Fruit fly (Drosophila melanogaster) whole organism, prepupa: ENCODE measurements around the gene Mlc2.

Source experiments
- CG10631 ChIP-seq: fragments of 200-800 bp; sonication (Bioruptor generic); optimal IDR thresholded peaks from 2 replicates; lab custom pipeline; 2016; ENCODE audit warnings: missing biosample characterization, missing genetic modification characterization
- CG10669 ChIP-seq: fragments of 200-800 bp; sonication (Bioruptor generic); optimal IDR thresholded peaks from 3 replicates; lab custom pipeline; 2018; ENCODE audit warnings: missing biosample characterization, mild to moderate bottlenecking, missing genetic modification characterization, moderate library complexity
- CG16779 ChIP-seq: fragments of 200-800 bp; sonication (Bioruptor generic); optimal IDR thresholded peaks from 3 replicates; lab custom pipeline; 2017; ENCODE audit warnings: missing biosample characterization, mild to moderate bottlenecking, missing genetic modification characterization
- CG3032 ChIP-seq: fragments of 200-800 bp; optimal IDR thresholded peaks from 2 replicates; lab custom pipeline; 2019; ENCODE audit warnings: missing biosample characterization, mild to moderate bottlenecking, missing genetic modification characterization, moderate library complexity
- CG31627 ChIP-seq: fragments of 200-800 bp; sonication (Bioruptor generic); optimal IDR thresholded peaks from 3 replicates; lab custom pipeline; 2016; ENCODE audit warnings: missing biosample characterization, missing genetic modification characterization
- CG6276 ChIP-seq: fragments of 200-800 bp; sonication (Bioruptor generic); optimal IDR thresholded peaks from 2 replicates; lab custom pipeline; 2017; ENCODE audit warnings: missing biosample characterization, mild to moderate bottlenecking, missing genetic modification characterization
- Hr4 ChIP-seq: fragments of 200-800 bp; sonication (Bioruptor generic); optimal IDR thresholded peaks from 3 replicates; lab custom pipeline; 2016; ENCODE audit warnings: missing biosample characterization, missing genetic modification characterization
- Lpt ChIP-seq: fragments of 200-800 bp; sonication (Bioruptor generic); optimal IDR thresholded peaks from 3 replicates; lab custom pipeline; 2016; ENCODE audit warnings: missing biosample characterization, missing genetic modification characterization
- Smox ChIP-seq: fragments of 200-800 bp; sonication (Bioruptor generic); optimal IDR thresholded peaks from 3 replicates; lab custom pipeline; 2016; ENCODE audit warnings: missing biosample characterization, missing genetic modification characterization
- achi ChIP-seq: fragments of 200-800 bp; sonication (Bioruptor generic); optimal IDR thresholded peaks from 3 replicates; lab custom pipeline; 2016; ENCODE audit warnings: missing biosample characterization, missing genetic modification characterization
- dac ChIP-seq: fragments of 200-800 bp; sonication (Bioruptor generic); optimal IDR thresholded peaks from 2 replicates; lab custom pipeline; 2017; ENCODE audit warnings: missing biosample characterization, mild to moderate bottlenecking, missing genetic modification characterization
- net ChIP-seq: fragments of 200-800 bp; sonication (Bioruptor generic); optimal IDR thresholded peaks from 3 replicates; lab custom pipeline; 2016; ENCODE audit warnings: missing biosample characterization, missing genetic modification characterization
- vri ChIP-seq: fragments of 200-800 bp; sonication (Bioruptor generic); optimal IDR thresholded peaks from 3 replicates; lab custom pipeline; 2016; ENCODE audit warnings: missing biosample characterization, mild to moderate bottlenecking, missing genetic modification characterization

DNA sequence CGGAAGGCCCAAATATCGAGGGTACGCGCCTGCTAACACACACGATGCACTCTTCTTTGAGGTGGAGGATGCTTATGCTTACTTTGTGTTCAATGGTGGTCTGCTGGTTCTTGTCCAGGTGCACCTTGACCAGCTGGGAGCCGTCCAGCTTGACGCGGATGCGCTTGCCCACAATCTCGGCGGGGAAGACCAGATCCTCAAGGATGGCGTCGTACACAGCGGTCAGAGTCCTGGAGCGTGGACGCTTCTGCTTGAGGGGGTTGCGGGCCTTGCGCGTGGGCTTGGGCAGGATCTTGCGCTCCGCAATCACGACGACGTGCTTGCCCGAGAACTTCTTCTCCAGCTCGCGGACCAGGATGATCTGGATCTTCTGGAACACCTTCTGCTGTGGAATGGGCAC is 33.7 kb upstream of the Mlc2 start:
- no peak for TF ChIP-seq achi (GFP tag; lab: Kevin White, UChicago)
- no peak for TF ChIP-seq net (GFP tag; lab: Kevin White, UChicago)
- no peak for TF ChIP-seq CG6276
- no peak for TF ChIP-seq CG10631 (GFP tag; lab: Kevin White, UChicago)
- no peak for TF ChIP-seq CG3032 (tag; lab: Kevin White, UChicago)
- no peak for TF ChIP-seq vri (GFP tag; lab: Kevin White, UChicago)
- no peak for TF ChIP-seq Lpt (GFP tag; lab: Kevin White, UChicago)
- TF ChIP-seq CG10669: no peak
- TF ChIP-seq CG31627: no peak
- no peak for TF ChIP-seq CG16779 (tag; lab: Kevin White, UChicago)
- TF ChIP-seq Hr4 (GFP tag; lab: Kevin White, UChicago): no peak
- TF ChIP-seq dac: no peak
- no peak for TF ChIP-seq Smox (GFP tag; lab: Kevin White, UChicago)
